Worm (Caenorhabditis elegans) whole organism, L4 larva: ENCODE results near the gene efn-3.

Source experiments
- F10B5.3 ChIP-seq: sonication (generic microtip); optimal IDR thresholded peaks from 2 replicates; lab custom pipeline; 2016; ENCODE audit warnings: mild to moderate bottlenecking, missing genetic modification characterization, missing compliant biosample characterization
- F26F4.8 ChIP-seq: fragments of 200-800 bp; sonication (Bioruptor generic); conservative IDR thresholded peaks from 2 replicates; pipeline ENCODE4 v1.3.6; 2022; ENCODE audit warnings: missing genetic modification characterization, missing compliant biosample characterization
- F44E2.7 ChIP-seq: fragments of 200-800 bp; sonication (Bioruptor generic); IDR thresholded peaks from 2 replicates; pipeline ENCODE4 v2.1.2; 2022; ENCODE audit warnings: missing genetic modification characterization, missing compliant biosample characterization
- F49E8.2 ChIP-seq: sonication (generic microtip); optimal IDR thresholded peaks from 2 replicates; lab custom pipeline; 2016; ENCODE audit warnings: missing compliant biosample characterization, mild to moderate bottlenecking, missing genetic modification characterization, borderline replicate concordance
- T26A8.4 ChIP-seq: fragments of 200-800 bp; sonication (Bioruptor generic); IDR thresholded peaks from 2 replicates; pipeline ENCODE4 v1.3.6; 2022; ENCODE audit warnings: missing genetic modification characterization, missing compliant biosample characterization
- Y105C5A.15 ChIP-seq: fragments of 200-800 bp; sonication (Bioruptor generic); IDR thresholded peaks from 2 replicates; pipeline ENCODE4 v1.3.6; 2022; ENCODE audit warnings: missing genetic modification characterization, missing compliant biosample characterization
- Y48G9A.11 ChIP-seq: fragments of 200-800 bp; sonication (Bioruptor generic); IDR thresholded peaks from 2 replicates; pipeline ENCODE4 v1.3.6; 2022; ENCODE audit warnings: missing genetic modification reagents, missing genetic modification characterization, missing compliant biosample characterization
- ZK546.5 ChIP-seq, 2 experiments: sonication (generic microtip); optimal IDR thresholded peaks; 2 replicates each; lab custom pipeline; 2017; ENCODE audit warnings: missing biosample characterization in 2 of 2, missing genetic modification characterization in 2 of 2
- aha-1 ChIP-seq: fragments of 150-350 bp; peaks from one replicate; lab custom pipeline; 2014; ENCODE audit warnings: missing biosample characterization, missing genetic modification characterization
- attf-4 ChIP-seq: sonication (generic microtip); optimal IDR thresholded peaks from 3 replicates; lab custom pipeline; 2017; ENCODE audit warnings: missing biosample characterization, missing genetic modification characterization
- ceh-28 ChIP-seq: fragments of 150-350 bp; optimal IDR thresholded peaks from 2 replicates; lab custom pipeline; 2014; ENCODE audit warnings: missing biosample characterization, missing genetic modification reagents, missing genetic modification characterization
- ces-1 ChIP-seq: fragments of 150-350 bp; sonication (generic microtip); optimal IDR thresholded peaks from 4 replicates; lab custom pipeline; 2014; ENCODE audit warnings: missing biosample characterization, missing genetic modification reagents, missing genetic modification characterization
- ctbp-1 ChIP-seq: fragments of 200-800 bp; sonication (Bioruptor generic); IDR thresholded peaks from 2 replicates; pipeline ENCODE4 v1.3.6; 2022; ENCODE audit warnings: missing genetic modification reagents, missing genetic modification characterization, missing compliant biosample characterization
- daf-12 ChIP-seq: fragments of 150-350 bp; optimal IDR thresholded peaks from 2 replicates; lab custom pipeline; 2014; ENCODE audit warnings: missing biosample characterization, missing genetic modification reagents, missing genetic modification characterization
- dpl-1 ChIP-seq: fragments of 150-350 bp; optimal IDR thresholded peaks from 2 replicates; lab custom pipeline; 2014; ENCODE audit warnings: missing biosample characterization, missing genetic modification reagents, missing genetic modification characterization
- dve-1 ChIP-seq: sonication (generic microtip); optimal IDR thresholded peaks from 2 replicates; lab custom pipeline; 2017; ENCODE audit warnings: antibody characterized with exemption, mild to moderate bottlenecking, missing genetic modification characterization, missing compliant biosample characterization; ENCODE audit not compliant: insufficient read depth
- fkh-10 ChIP-seq: fragments of 150-350 bp; optimal IDR thresholded peaks from 2 replicates; lab custom pipeline; 2014; ENCODE audit warnings: missing biosample characterization, missing genetic modification reagents, missing genetic modification characterization
- gei-8 ChIP-seq: fragments of 200-800 bp; sonication (Bioruptor generic); optimal IDR thresholded peaks from 2 replicates; lab custom pipeline; 2018; ENCODE audit warnings: mild to moderate bottlenecking, missing genetic modification characterization, missing compliant biosample characterization
- hlh-11 ChIP-seq: fragments of 200-800 bp; sonication (Bioruptor generic); optimal IDR thresholded peaks from 2 replicates; lab custom pipeline; 2018; ENCODE audit warnings: mild to moderate bottlenecking, missing genetic modification characterization, missing compliant biosample characterization
- hmg-1.1 ChIP-seq: fragments of 200-800 bp; sonication (Bioruptor generic); IDR thresholded peaks from 2 replicates; pipeline ENCODE4 v1.3.6; 2022; ENCODE audit warnings: missing genetic modification reagents, missing genetic modification characterization, missing compliant biosample characterization
- jun-1 ChIP-seq: fragments of 150-350 bp; optimal IDR thresholded peaks from 2 replicates; lab custom pipeline; 2014; ENCODE audit warnings: missing biosample characterization, missing genetic modification reagents, missing genetic modification characterization
- lsy-2 ChIP-seq, 2 experiments: fragments of 150-350 bp in 1 of 2; sonication (generic microtip) in 1 of 2; optimal IDR thresholded peaks; 2 replicates each; lab custom pipeline; 2014 to 2017; ENCODE audit warnings: missing biosample characterization in 2 of 2, missing genetic modification characterization in 2 of 2
- madf-9 ChIP-seq: fragments of 200-800 bp; sonication (Bioruptor generic); conservative IDR thresholded peaks from 2 replicates; pipeline ENCODE4 v1.3.6; 2022; ENCODE audit warnings: missing genetic modification reagents, missing genetic modification characterization, missing compliant biosample characterization
- mep-1 ChIP-seq: fragments of 150-350 bp; sonication (generic microtip); optimal IDR thresholded peaks from 3 replicates; lab custom pipeline; 2014; ENCODE audit warnings: missing biosample characterization, missing genetic modification characterization
- mes-2 ChIP-seq: sonication (generic microtip); optimal IDR thresholded peaks from 2 replicates; lab custom pipeline; 2016; ENCODE audit warnings: missing genotype, mild to moderate bottlenecking, missing genetic modification characterization, missing compliant biosample characterization; ENCODE audit not compliant: poor library complexity, severe bottlenecking
- mxl-3 ChIP-seq: fragments of 200-800 bp; sonication (Bioruptor generic); optimal IDR thresholded peaks from 2 replicates; lab custom pipeline; 2018; ENCODE audit warnings: mild to moderate bottlenecking, missing genetic modification characterization, missing compliant biosample characterization
- nhr-11 ChIP-seq: fragments of 150-350 bp; optimal IDR thresholded peaks from 2 replicates; lab custom pipeline; 2014; ENCODE audit warnings: missing biosample characterization, missing genetic modification characterization
- nhr-42 ChIP-seq: fragments of 200-800 bp; sonication (Bioruptor generic); IDR thresholded peaks from 2 replicates; pipeline ENCODE4 v1.3.6; 2022; ENCODE audit warnings: missing genetic modification characterization, missing compliant biosample characterization
- nhr-76 ChIP-seq: fragments of 150-350 bp; optimal IDR thresholded peaks from 2 replicates; lab custom pipeline; 2014; ENCODE audit warnings: missing biosample characterization, missing genetic modification characterization
- pha-4 ChIP-seq, 2 experiments: fragments of 150-350 bp in 1 of 2; fragments of 200-800 bp in 1 of 2; sonication (Bioruptor generic) in 1 of 2; IDR thresholded peaks in 1 of 2; optimal IDR thresholded peaks in 1 of 2; 2 replicates each; pipeline versions ENCODE4 v1.3.6 to Lab custom; 2014 to 2022; ENCODE audit warnings: missing genetic modification characterization in 2 of 2, missing genetic modification reagents in 2 of 2, missing biosample characterization in 1 of 2, missing compliant biosample characterization in 1 of 2
- set-16 ChIP-seq: fragments of 200-800 bp; sonication (Bioruptor generic); IDR thresholded peaks from 2 replicates; pipeline ENCODE4 v1.3.6; 2022; ENCODE audit warnings: missing genetic modification reagents, missing genetic modification characterization, missing compliant biosample characterization
- skn-1 ChIP-seq: fragments of 150-350 bp; optimal IDR thresholded peaks from 2 replicates; lab custom pipeline; 2014; ENCODE audit warnings: missing biosample characterization, missing genetic modification characterization
- spr-1 ChIP-seq: sonication (generic microtip); optimal IDR thresholded peaks from 2 replicates; lab custom pipeline; 2016; ENCODE audit warnings: mild to moderate bottlenecking, missing genetic modification characterization, missing compliant biosample characterization
- tag-97 ChIP-seq: fragments of 200-800 bp; sonication (Bioruptor generic); IDR thresholded peaks from 2 replicates; pipeline ENCODE4 v1.3.6; 2022; ENCODE audit warnings: missing genetic modification characterization, missing compliant biosample characterization
- unc-130 ChIP-seq: sonication (generic microtip); optimal IDR thresholded peaks from 2 replicates; lab custom pipeline; 2016; ENCODE audit warnings: missing genetic modification reagents, missing genetic modification characterization, missing compliant biosample characterization
- unc-62 ChIP-seq, 3 experiments: fragments of 150-350 bp in 1 of 3; sonication (generic microtip); optimal IDR thresholded peaks in 2 of 3; peaks in 1 of 3; 1 replicate in 1 of 3; 2 replicates in 2 of 3; lab custom pipeline; 2014 to 2017; ENCODE audit warnings: missing biosample characterization in 3 of 3, missing genetic modification characterization in 3 of 3, missing genetic modification reagents in 3 of 3, missing genotype in 1 of 3
- vab-7 ChIP-seq: fragments of 200-800 bp; sonication (Bioruptor generic); IDR thresholded peaks from 2 replicates; pipeline ENCODE4 v1.3.6; 2022; ENCODE audit warnings: missing genetic modification reagents, missing genetic modification characterization, missing compliant biosample characterization
- zip-11 ChIP-seq: fragments of 200-800 bp; sonication (Bioruptor generic); IDR thresholded peaks from 2 replicates; pipeline ENCODE4 v1.3.6; 2022; ENCODE audit warnings: missing genetic modification characterization, missing compliant biosample characterization
- zip-2 ChIP-seq: fragments of 150-350 bp; optimal IDR thresholded peaks from 2 replicates; lab custom pipeline; 2014; ENCODE audit warnings: missing biosample characterization, missing genetic modification characterization
- ztf-11 ChIP-seq: fragments of 150-350 bp; optimal IDR thresholded peaks from 2 replicates; lab custom pipeline; 2014; ENCODE audit warnings: missing biosample characterization, missing genetic modification characterization
- ztf-7 ChIP-seq: fragments of 150-350 bp; optimal IDR thresholded peaks from 2 replicates; lab custom pipeline; 2014; ENCODE audit warnings: missing biosample characterization, missing genetic modification characterization

The efn-3 gene

DNA sequence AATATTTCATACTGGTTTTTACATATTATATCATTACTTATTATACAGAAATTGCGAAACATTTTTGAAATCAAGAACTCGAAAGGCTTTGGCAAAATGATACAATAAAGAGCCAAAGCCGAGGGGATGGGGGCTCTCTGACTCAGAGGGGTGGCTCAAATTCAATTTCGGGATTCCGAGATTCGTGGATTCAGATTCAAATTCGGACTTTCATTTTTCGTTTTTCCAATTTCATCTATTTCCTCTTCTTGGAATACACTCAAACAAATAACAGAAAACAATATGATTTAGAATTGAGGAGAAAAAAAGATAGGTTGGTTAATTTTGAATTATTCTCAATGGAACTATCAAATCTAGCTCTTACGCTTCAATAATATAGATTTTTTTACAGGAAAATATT, 21.8 kb upstream of the efn-3 start:
- TF ChIP-seq set-16 (no peak), fkh-10 (peak; percentile 71), ces-1 (GFP tag; lab: Kevin White, UChicago) (peak; percentile 76), ctbp-1 (0 out of 2 replicates have a peak, but pooled peaks have one; percentile 25), mes-2 (tag; lab: Kevin White, UChicago) (no peak), lsy-2 (tag; optimal IDR thresholded peaks at IDR 0.05; lab: Kevin White, UChicago) (peak in 1 of 2 experiments; percentile 5), zip-11 (GFP tag; lab: Robert Waterston, UW) (no peak)

- TF ChIP-seq unc-62 (GFP tag; optimal IDR thresholded peaks at IDR 0.05 in 1 of 2; lab: Kevin White, UChicago) (peak in 1 of 2 experiments; percentile 96), unc-62 (tag; optimal IDR thresholded peaks at IDR 0.05; lab: Kevin White, UChicago) (no peak), jun-1 (no peak), hmg-1.1 (GFP tag; lab: Robert Waterston, UW) (peak; percentile 46; the same call in 1 of the 2 replicates), F26F4.8 (GFP tag; lab: Robert Waterston, UW) (no peak), ctbp-1 (0 out of 2 replicates have a peak, but pooled peaks have one; percentile 20)
These were observed 16.5 kb upstream of the efn-3 start for ce11 chrX:13493762-13494161.

DNA sequence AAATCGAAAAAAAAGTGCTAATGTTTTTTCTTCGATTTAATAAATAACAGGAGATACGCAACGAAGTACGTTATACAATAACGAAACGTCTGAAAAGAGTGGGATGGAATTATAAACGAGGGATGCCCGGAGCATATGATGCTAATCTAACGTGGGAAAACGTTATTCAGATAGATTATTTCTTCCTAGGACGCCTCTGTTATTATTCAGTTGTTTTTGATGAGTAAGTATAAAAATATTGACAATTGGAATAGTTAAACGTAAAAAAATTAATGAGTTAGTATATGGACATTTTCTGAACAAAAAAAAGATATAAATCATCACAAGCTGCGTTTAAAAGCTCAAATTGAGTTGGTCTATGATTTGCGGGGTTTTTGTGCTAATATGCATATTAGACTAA, 7.6 kb upstream of the efn-3 start, which contains the start of gene srd-51:
Gene srd-51 (minus strand): TSS at position 101 of the 400 bp plus-strand sequence.
- TF ChIP-seq Y48G9A.11 (GFP tag; lab: Robert Waterston, UW): no peak
- no peak for TF ChIP-seq ceh-28
- TF ChIP-seq F49E8.2 (tag; lab: Kevin White, UChicago): no peak
- TF ChIP-seq mep-1 (tag; lab: Kevin White, UChicago): no peak
- no peak for TF ChIP-seq F44E2.7
- no peak for TF ChIP-seq vab-7 (GFP tag; lab: Robert Waterston, UW)
- no peak for TF ChIP-seq dpl-1 (GFP tag; lab: Kevin White, UChicago)
- no peak for TF ChIP-seq nhr-76 (tag; lab: Kevin White, UChicago)
- TF ChIP-seq ztf-7 (tag; lab: Kevin White, UChicago): no peak
- no peak for TF ChIP-seq mxl-3 (GFP tag; lab: Kevin White, UChicago)
- no peak for TF ChIP-seq spr-1 (tag; lab: Kevin White, UChicago)
- TF ChIP-seq T26A8.4 (GFP tag; lab: Robert Waterston, UW): no peak
- no peak for TF ChIP-seq nhr-11 (tag; lab: Kevin White, UChicago)
- no peak for TF ChIP-seq daf-12

ce11 chrX:13481704-13482103, 4.4 kb upstream of the efn-3 start, which contains the start of gene srd-50:
srd-50 (minus strand) TSS chrX:13481804.
- no peak for TF ChIP-seq skn-1 (tag; lab: Kevin White, UChicago)
- no peak for TF ChIP-seq attf-4
- no peak for TF ChIP-seq madf-9 (GFP tag; lab: Robert Waterston, UW)
- TF ChIP-seq mes-2 (tag; lab: Kevin White, UChicago): no peak
- peak; percentile 66 for TF ChIP-seq aha-1 (tag; lab: Kevin White, UChicago)
- no peak for TF ChIP-seq nhr-11 (tag; lab: Kevin White, UChicago)
- TF ChIP-seq zip-11 (GFP tag; lab: Robert Waterston, UW): no peak
- TF ChIP-seq unc-130 (GFP tag; lab: Kevin White, UChicago): no peak
- TF ChIP-seq, all 104 proteins: peak for 1

ce11 chrX:13471855-13472254, 5.4 kb downstream of the efn-3 start, which contains the start of gene tre-4:
tre-4 (plus strand) TSS chrX:13472155.
- no peak for TF ChIP-seq ztf-11
- TF ChIP-seq mes-2 (tag; lab: Kevin White, UChicago): no peak
- TF ChIP-seq set-16: no peak
- no peak for TF ChIP-seq nhr-42 (GFP tag; lab: Robert Waterston, UW)
- no peak for TF ChIP-seq hlh-11
- no peak for TF ChIP-seq pha-4 (GFP tag; IDR thresholded peaks at IDR 0.05; lab: Robert Waterston, UW)
- TF ChIP-seq pha-4 (tag; optimal IDR thresholded peaks at IDR 0.05; lab: Kevin White, UChicago): no peak
- no peak for TF ChIP-seq dve-1 (tag; lab: Kevin White, UChicago)
- no peak for TF ChIP-seq Y105C5A.15
- no peak for TF ChIP-seq ZK546.5 (tag; optimal IDR thresholded peaks at IDR 0.05; lab: Kevin White, UChicago)
- TF ChIP-seq zip-2 (tag; lab: Kevin White, UChicago): no peak
- TF ChIP-seq F10B5.3 (tag; lab: Kevin White, UChicago): no peak
- TF ChIP-seq gei-8 (GFP tag; lab: Kevin White, UChicago): no peak
- TF ChIP-seq tag-97 (GFP tag; lab: Robert Waterston, UW): no peak
